Fruit fly (Drosophila melanogaster): ENCODE results near the gene CG2006.

dm6 chr3R:29461069-29461468, 28.2 kb upstream of the CG2006 start:
- TF ChIP-seq dsf (GFP tag; optimal IDR thresholded peaks at IDR 0.05; ENCODE audit: borderline replicate concordance) = no peak
- no peak for TF ChIP-seq CG32264 (GFP tag; optimal IDR thresholded peaks at IDR 0.05)
- no peak for TF ChIP-seq Myc (optimal IDR thresholded peaks at IDR 0.05)
- no peak for TF ChIP-seq Hr78 (GFP tag; optimal IDR thresholded peaks at IDR 0.05)
